Worm (Caenorhabditis elegans): ENCODE results near the gene hal-2.

DNA sequence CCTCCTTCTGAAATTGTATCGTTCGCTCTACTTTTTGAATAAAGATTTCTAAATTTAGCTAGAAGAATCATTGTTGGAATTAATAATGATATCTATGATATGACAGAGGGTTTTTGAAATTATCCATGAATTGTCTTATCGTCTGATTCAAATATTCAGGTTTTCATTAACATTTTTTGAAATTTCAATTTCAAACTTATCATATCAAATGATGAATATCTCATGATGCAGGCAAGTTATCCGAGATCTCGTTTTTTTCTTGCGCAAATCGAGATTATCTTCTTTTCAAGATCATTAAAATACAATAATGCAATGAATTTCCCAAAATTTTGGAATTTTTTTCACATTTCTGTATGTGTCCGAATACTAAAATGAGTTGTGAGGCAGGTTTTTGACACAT, 9.2 kb upstream of the hal-2 start, which contains the start of gene spop-1:
- TF ChIP-seq dao-5 (tag; optimal IDR thresholded peaks at IDR 0.05) (no peak), W03F9.2 (tag; optimal IDR thresholded peaks at IDR 0.05) (no peak)
